Worm (Caenorhabditis elegans): Measurements from ENCODE around the gene Y43F8B.12.

- no peak for TF ChIP-seq ceh-13 (GFP tag; optimal IDR thresholded peaks at IDR 0.05)
- no peak for TF ChIP-seq flt-1 (GFP tag; IDR thresholded peaks at IDR 0.05)
- no peak for TF ChIP-seq ama-1 (optimal IDR thresholded peaks at IDR 0.05)
- TF ChIP-seq aly-1 (tag; optimal IDR thresholded peaks at IDR 0.05) = no peak
- no peak for TF ChIP-seq scrt-1 (GFP tag; IDR thresholded peaks at IDR 0.05)
- no peak for TF ChIP-seq hmbx-1 (tag; optimal IDR thresholded peaks at IDR 0.05)
- TF ChIP-seq B0310.2 (tag; optimal IDR thresholded peaks at IDR 0.05) = no peak
- no peak for TF ChIP-seq sea-1 (GFP tag; conservative IDR thresholded peaks at IDR 0.05)
- no peak for TF ChIP-seq ceh-36 (tag; optimal IDR thresholded peaks at IDR 0.05)
- no peak for TF ChIP-seq hmg-4 (GFP tag; optimal IDR thresholded peaks at IDR 0.05)
- no peak for TF ChIP-seq tra-4 (tag; optimal IDR thresholded peaks at IDR 0.05)
- no peak for TF ChIP-seq F13C5.2 (tag; optimal IDR thresholded peaks at IDR 0.05)
Observed at ce11 chrV:19443599-19443998, 24.6 kb upstream of the Y43F8B.12 start.

Data from whole organism, early embryonic.